Worm (Caenorhabditis elegans): ENCODE measurements around the gene K07F5.22.

K07F5.22 gene

DNA sequence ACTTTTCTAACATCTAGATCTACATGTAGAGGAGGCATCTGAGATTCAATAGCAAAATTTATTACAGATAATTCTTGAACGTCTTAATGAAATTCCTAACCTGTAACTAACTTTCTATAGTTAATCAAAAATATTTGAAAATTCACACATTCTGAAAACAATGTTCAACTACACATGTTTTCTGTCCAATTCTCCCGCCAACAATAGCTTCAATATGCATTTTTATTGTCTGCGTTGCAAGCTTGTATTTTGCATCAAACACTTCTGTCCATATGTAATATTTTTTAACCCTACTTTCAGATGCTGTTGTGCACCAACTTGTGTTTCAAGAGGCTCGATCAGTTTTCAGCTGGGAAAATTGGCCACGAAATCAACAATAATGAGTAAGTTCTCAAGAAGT is 33.8 kb downstream of the K07F5.22 start, which contains the start of gene tbc-3:
Gene tbc-3, plus strand, starts transcription at position 301 of the 400 bp plus-strand sequence.
- TF ChIP-seq dmd-6 (GFP tag; IDR thresholded peaks at IDR 0.05) (0 out of 2 replicates have a peak, but pooled peaks have one; percentile 4), aha-1 (tag) (peak; percentile 58), sdz-12 (GFP tag; optimal IDR thresholded peaks at IDR 0.05) (no peak)

DNA sequence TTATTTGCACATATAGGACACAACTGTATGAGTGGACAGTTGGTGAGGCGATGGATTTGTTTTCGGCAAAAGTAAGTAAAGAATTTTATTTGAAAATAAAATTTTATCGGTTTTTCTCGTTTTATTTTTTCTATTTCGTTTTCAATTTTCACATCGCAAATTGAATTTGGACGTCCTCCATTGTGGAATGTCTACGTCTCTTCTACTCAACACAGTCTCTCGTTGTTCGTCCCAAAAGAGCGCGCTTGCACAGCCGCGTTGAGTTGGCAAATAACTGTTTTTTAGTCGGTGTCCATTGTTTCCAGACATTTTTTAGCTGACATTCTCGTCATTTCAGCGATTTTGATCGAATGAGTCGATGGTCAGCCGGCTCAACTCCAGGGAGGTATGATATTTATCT is 34.3 kb downstream of the K07F5.22 start:
- TF ChIP-seq mes-2 (tag; optimal IDR thresholded peaks at IDR 0.05; ENCODE audit: poor library complexity, severe bottlenecking): peak; percentile 65
- 0 out of 2 replicates have a peak, but pooled peaks have one; percentile 5 for TF ChIP-seq dmd-6 (GFP tag; IDR thresholded peaks at IDR 0.05)
- peak; percentile 61 for TF ChIP-seq ces-1 (GFP tag; optimal IDR thresholded peaks at IDR 0.05)
- TF ChIP-seq fkh-10 (GFP tag; optimal IDR thresholded peaks at IDR 0.05): peak; percentile 25
- no peak for TF ChIP-seq madf-5 (GFP tag; IDR thresholded peaks at IDR 0.05)
- no peak for TF ChIP-seq lin-13 (GFP tag; optimal IDR thresholded peaks at IDR 0.05)

DNA sequence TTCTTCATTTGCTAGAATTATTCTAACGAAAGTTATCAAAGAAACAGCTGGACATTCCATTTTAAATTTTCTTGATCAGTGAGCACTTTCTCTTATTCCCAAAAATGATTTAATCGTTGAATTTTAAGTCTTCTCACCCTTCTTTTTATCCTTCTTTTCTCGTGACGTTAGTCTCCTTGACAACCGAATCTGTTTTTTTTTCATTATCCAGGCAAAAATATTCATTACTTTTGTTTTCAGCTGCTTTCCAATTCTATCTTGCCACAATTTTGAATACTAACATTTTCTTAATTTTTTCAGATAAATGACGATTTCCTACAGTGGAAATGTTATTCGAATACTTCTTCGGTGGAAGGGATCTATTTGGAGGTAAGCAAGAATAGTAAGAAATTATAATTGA is 38.7 kb downstream of the K07F5.22 start, which contains the start of gene best-13:
Gene best-13, plus strand, starts transcription at position 301 of the 400 bp plus-strand sequence.
- TF ChIP-seq lin-29 (GFP tag; IDR thresholded peaks at IDR 0.05) (no peak), ztf-7 (tag; optimal IDR thresholded peaks at IDR 0.05) (no peak), dve-1 (tag; optimal IDR thresholded peaks at IDR 0.05; ENCODE audit: insufficient read depth) (no peak), dmd-9 (GFP tag; IDR thresholded peaks at IDR 0.05) (no peak), hlh-11 (tag; optimal IDR thresholded peaks at IDR 0.05) (no peak), nhr-41 (GFP tag; IDR thresholded peaks at IDR 0.05) (no peak), ceh-62 (tag; optimal IDR thresholded peaks at IDR 0.05) (no peak), cey-2 (tag; optimal IDR thresholded peaks at IDR 0.05; ENCODE audit: borderline replicate concordance, insufficient read depth) (no peak), zfp-2 (tag; optimal IDR thresholded peaks at IDR 0.05) (no peak), dmd-8 (GFP tag; IDR thresholded peaks at IDR 0.05) (no peak), vab-7 (GFP tag; IDR thresholded peaks at IDR 0.05) (no peak), daf-19 (GFP tag; conservative IDR thresholded peaks at IDR 0.05) (no peak), duxl-1 (tag; optimal IDR thresholded peaks at IDR 0.05; ENCODE audit: poor library complexity) (no peak)

DNA sequence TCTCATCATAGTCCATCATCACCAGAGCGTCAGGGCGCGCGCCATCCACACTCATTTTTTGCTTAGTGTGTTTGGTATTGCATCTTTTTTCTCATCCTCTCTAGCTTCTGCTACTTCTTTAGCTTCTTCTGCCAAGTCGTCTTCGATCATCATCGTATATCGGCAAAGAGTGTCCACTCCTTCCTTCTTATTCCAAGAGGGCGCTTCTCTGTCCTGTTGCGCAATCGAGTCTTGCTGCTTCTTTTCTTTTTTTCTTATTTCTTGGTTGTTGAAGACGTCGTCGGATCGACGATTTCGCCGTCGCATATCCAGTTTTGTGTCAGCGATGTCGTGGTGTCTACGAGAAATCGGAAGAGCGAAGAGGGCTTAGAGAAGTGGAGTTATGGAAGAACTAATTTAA is 48.2 kb downstream of the K07F5.22 start:
- TF ChIP-seq mdl-1 (tag; optimal IDR thresholded peaks at IDR 0.05): peak in 1 of 2 experiments; percentile 12
- peak; percentile 58 for TF ChIP-seq hlh-11 (tag; optimal IDR thresholded peaks at IDR 0.05)
- TF ChIP-seq spr-1 (tag; optimal IDR thresholded peaks at IDR 0.05): peak; percentile 36
- no peak for TF ChIP-seq tra-1 (GFP tag; IDR thresholded peaks at IDR 0.05)
- no peak for TF ChIP-seq zfp-2 (tag; optimal IDR thresholded peaks at IDR 0.05)
- TF ChIP-seq madf-9 (GFP tag; conservative IDR thresholded peaks at IDR 0.05): no peak
- TF ChIP-seq aha-1 (tag): peak; percentile 21
- peak; percentile 19 for TF ChIP-seq nhr-48 (tag; optimal IDR thresholded peaks at IDR 0.05)
- peak; percentile 54 for TF ChIP-seq mxl-3 (GFP tag; optimal IDR thresholded peaks at IDR 0.05)
- 0 out of 2 replicates have a peak, but pooled peaks have one; percentile 35 for TF ChIP-seq T26A8.4 (GFP tag; IDR thresholded peaks at IDR 0.05)

DNA sequence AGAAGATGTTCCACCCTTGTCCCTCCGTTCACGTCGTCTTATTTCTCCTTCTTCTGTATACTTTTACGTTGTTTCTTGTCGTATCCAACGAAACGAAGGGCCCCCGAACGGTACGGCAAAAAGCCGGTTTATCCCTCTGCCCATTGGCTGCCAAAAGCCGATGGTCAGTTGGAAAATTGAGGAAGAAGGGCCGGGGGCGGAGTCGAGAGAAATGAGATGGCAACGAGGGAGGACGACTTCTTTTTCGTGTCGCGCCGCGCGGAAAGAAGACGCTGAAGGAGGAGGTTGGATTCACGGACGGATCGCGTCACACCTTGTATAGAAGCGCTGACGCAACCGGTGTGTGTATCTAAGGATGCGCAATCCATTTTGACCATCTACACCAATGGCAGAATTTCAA is 50.2 kb downstream of the K07F5.22 start:
- TF ChIP-seq ctbp-1 (GFP tag; IDR thresholded peaks at IDR 0.05) (no peak), egl-43 (GFP tag; IDR thresholded peaks at IDR 0.05) (0 out of 2 replicates have a peak, but pooled peaks have one; percentile 10), aha-1 (tag) (peak; percentile 40), T26A8.4 (GFP tag; IDR thresholded peaks at IDR 0.05) (no peak; the same call in 1 of the 2 replicates), ceh-28 (tag; optimal IDR thresholded peaks at IDR 0.05) (no peak), hlh-11 (tag; optimal IDR thresholded peaks at IDR 0.05) (peak; percentile 18), set-16 (GFP tag; IDR thresholded peaks at IDR 0.05) (peak; percentile 66; the same call in 1 of the 2 replicates), unc-62 (GFP tag; optimal IDR thresholded peaks at IDR 0.05 in 1 of 2) (peak in 1 of 2 experiments; percentile 46), unc-62 (tag; optimal IDR thresholded peaks at IDR 0.05) (no peak)

Measured in whole organism, L4 larva.